Fruit fly (Drosophila melanogaster) whole organism, wandering third instar larva: ENCODE data around the gene da.

ENCODE experiments used
- Abd-B ChIP-seq: fragments of >200 bp; optimal IDR thresholded peaks from 2 replicates; lab custom pipeline; 2017; ENCODE audit warnings: missing biosample characterization, missing genetic modification characterization
- CG32264 ChIP-seq: fragments of 200-800 bp; sonication (Bioruptor generic); optimal IDR thresholded peaks from 2 replicates; lab custom pipeline; 2016; ENCODE audit warnings: missing biosample characterization, missing genetic modification characterization
- CG9705 ChIP-seq: fragments of 200-800 bp; sonication (Bioruptor generic); optimal IDR thresholded peaks from 2 replicates; lab custom pipeline; 2018; ENCODE audit warnings: missing biosample characterization, mild to moderate bottlenecking, missing genetic modification characterization
- CrebA ChIP-seq: fragments of 200-800 bp; sonication (Bioruptor generic); optimal IDR thresholded peaks from 2 replicates; lab custom pipeline; 2016; ENCODE audit warnings: missing biosample characterization, mild to moderate bottlenecking, missing genetic modification characterization, borderline replicate concordance
- Dfd ChIP-seq: fragments of >200 bp; optimal IDR thresholded peaks from 2 replicates; lab custom pipeline; 2017; ENCODE audit warnings: missing biosample characterization, missing genetic modification characterization
- GATAd ChIP-seq: sonication (Bioruptor generic); optimal IDR thresholded peaks from 2 replicates; lab custom pipeline; 2016; ENCODE audit warnings: missing biosample characterization, missing genetic modification characterization
- HLH106 ChIP-seq: fragments of 200-800 bp; optimal IDR thresholded peaks from 3 replicates; lab custom pipeline; 2019; ENCODE audit warnings: missing biosample characterization, mild to moderate bottlenecking, missing genetic modification characterization, moderate library complexity
- Hnf4 ChIP-seq: fragments of 200-800 bp; sonication (Bioruptor generic); optimal IDR thresholded peaks from 2 replicates; lab custom pipeline; 2016; ENCODE audit warnings: missing biosample characterization, mild to moderate bottlenecking, missing genetic modification characterization
- Hr78 ChIP-seq: fragments of >200 bp; optimal IDR thresholded peaks from 2 replicates; lab custom pipeline; 2017; ENCODE audit warnings: missing biosample characterization, missing genetic modification characterization
- Hr83 ChIP-seq: fragments of 200-300 bp; sonication (Bioruptor generic); optimal IDR thresholded peaks from 2 replicates; lab custom pipeline; 2016; ENCODE audit warnings: missing biosample characterization, mild to moderate bottlenecking, missing genetic modification characterization, moderate library complexity; ENCODE audit not compliant: poor library complexity, severe bottlenecking
- Rel ChIP-seq, 2 experiments: fragments of 200-800 bp; sonication (Bioruptor generic) in 1 of 2; optimal IDR thresholded peaks; 2 replicates in 1 of 2; 3 replicates in 1 of 2; lab custom pipeline; 2016 to 2019; ENCODE audit warnings: mild to moderate bottlenecking in 2 of 2, missing biosample characterization in 2 of 2, missing genetic modification characterization in 2 of 2, moderate library complexity in 1 of 2
- Sp1 ChIP-seq: fragments of 200-800 bp; sonication (Bioruptor generic); optimal IDR thresholded peaks from 3 replicates; lab custom pipeline; 2019; ENCODE audit warnings: missing biosample characterization, mild to moderate bottlenecking, missing genetic modification characterization, moderate library complexity
- Vsx2 ChIP-seq: fragments of 200-300, 225-300 bp; sonication (Bioruptor generic); optimal IDR thresholded peaks from 2 replicates; lab custom pipeline; 2018; ENCODE audit warnings: missing biosample characterization, missing genetic modification characterization; ENCODE audit not compliant: partially characterized antibody
- brk ChIP-seq: fragments of 200-800 bp; sonication (Bioruptor generic); optimal IDR thresholded peaks from 2 replicates; lab custom pipeline; 2016; ENCODE audit warnings: missing biosample characterization, mild to moderate bottlenecking, missing genetic modification characterization
- dl ChIP-seq, 2 experiments: fragments of 175-275, 200-275 bp in 1 of 2; fragments of 200-275 bp in 1 of 2; sonication (Bioruptor generic); optimal IDR thresholded peaks; lab custom pipeline; 2018; ENCODE audit warnings: mild to moderate bottlenecking in 2 of 2, missing biosample characterization in 2 of 2, missing genetic modification characterization in 2 of 2, moderate library complexity in 2 of 2; ENCODE audit not compliant: partially characterized antibody in 2 of 2, insufficient read depth in 1 of 2
- dmrt93B ChIP-seq: fragments of 200-800 bp; sonication (Bioruptor generic); optimal IDR thresholded peaks from 2 replicates; lab custom pipeline; 2018; ENCODE audit warnings: missing biosample characterization, mild to moderate bottlenecking, missing genetic modification characterization
- dsf ChIP-seq: sonication (Bioruptor generic); optimal IDR thresholded peaks from 2 replicates; lab custom pipeline; 2016; ENCODE audit warnings: missing biosample characterization, missing genetic modification characterization, borderline replicate concordance
- ey ChIP-seq: fragments of 200-800 bp; sonication (Bioruptor generic); optimal IDR thresholded peaks from 2 replicates; lab custom pipeline; 2016; ENCODE audit warnings: missing biosample characterization, missing genetic modification characterization
- foxo ChIP-seq, 2 experiments: fragments of 200-800 bp; sonication (Bioruptor generic); optimal IDR thresholded peaks; 2 replicates in 1 of 2; 3 replicates in 1 of 2; lab custom pipeline; 2016 to 2017; ENCODE audit warnings: missing biosample characterization in 2 of 2, missing genetic modification characterization in 2 of 2
- fru ChIP-seq: fragments of 200-800 bp; sonication (Bioruptor generic); optimal IDR thresholded peaks from 3 replicates; lab custom pipeline; 2016; ENCODE audit warnings: missing biosample characterization, mild to moderate bottlenecking, missing genetic modification characterization
- h ChIP-seq: fragments of 200-800 bp; sonication (Bioruptor generic); optimal IDR thresholded peaks from 3 replicates; lab custom pipeline; 2016; ENCODE audit warnings: missing biosample characterization, mild to moderate bottlenecking, missing genetic modification characterization
- lola ChIP-seq: fragments of >200 bp; optimal IDR thresholded peaks from 2 replicates; lab custom pipeline; 2017; ENCODE audit warnings: missing biosample characterization, missing genetic modification characterization
- pan ChIP-seq: fragments of >200 bp; optimal IDR thresholded peaks from 2 replicates; lab custom pipeline; 2017
- psq ChIP-seq: fragments of 200-800 bp; sonication (Bioruptor generic); optimal IDR thresholded peaks from 3 replicates; lab custom pipeline; 2017; ENCODE audit warnings: missing biosample characterization, mild to moderate bottlenecking, missing genetic modification characterization, moderate library complexity
- rgr ChIP-seq: fragments of 200-800 bp; sonication (Bioruptor generic); optimal IDR thresholded peaks from 3 replicates; lab custom pipeline; 2016; ENCODE audit warnings: missing biosample characterization, mild to moderate bottlenecking, missing genetic modification characterization
- sage ChIP-seq: fragments of 200-800 bp; sonication (Bioruptor generic); optimal IDR thresholded peaks from 2 replicates; lab custom pipeline; 2016; ENCODE audit warnings: missing biosample characterization, mild to moderate bottlenecking, missing genetic modification characterization
- tai ChIP-seq: sonication (Bioruptor generic); optimal IDR thresholded peaks from 2 replicates; lab custom pipeline; 2016; ENCODE audit warnings: missing biosample characterization, missing genetic modification characterization
- woc ChIP-seq: sonication (Bioruptor generic); optimal IDR thresholded peaks from 2 replicates; lab custom pipeline; 2016; ENCODE audit warnings: missing biosample characterization, mild to moderate bottlenecking, missing genetic modification characterization

Gene da

DNA sequence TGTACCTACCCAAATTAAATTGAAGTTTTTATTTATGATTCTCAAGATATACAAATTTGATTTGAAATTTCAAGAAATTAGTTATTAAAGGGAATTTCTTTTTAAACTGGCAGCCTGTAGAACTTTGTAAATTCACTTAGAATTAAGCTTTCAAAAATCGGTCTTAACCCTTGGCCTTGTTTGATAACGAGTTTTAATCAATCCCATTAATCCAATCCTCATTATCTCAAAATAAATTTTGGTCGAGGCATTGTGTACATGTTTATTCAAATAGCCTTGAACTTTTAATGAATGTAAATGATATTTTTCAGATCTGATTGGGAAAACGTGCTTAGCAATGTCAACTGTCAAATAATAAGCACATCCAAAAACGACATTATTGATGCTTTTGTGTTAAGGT, 48.1 kb upstream of the da start:
- TF ChIP-seq CG32264 (GFP tag; lab: Kevin White, UChicago) = no peak
- TF ChIP-seq brk (GFP tag; lab: Kevin White, UChicago) = no peak

DNA sequence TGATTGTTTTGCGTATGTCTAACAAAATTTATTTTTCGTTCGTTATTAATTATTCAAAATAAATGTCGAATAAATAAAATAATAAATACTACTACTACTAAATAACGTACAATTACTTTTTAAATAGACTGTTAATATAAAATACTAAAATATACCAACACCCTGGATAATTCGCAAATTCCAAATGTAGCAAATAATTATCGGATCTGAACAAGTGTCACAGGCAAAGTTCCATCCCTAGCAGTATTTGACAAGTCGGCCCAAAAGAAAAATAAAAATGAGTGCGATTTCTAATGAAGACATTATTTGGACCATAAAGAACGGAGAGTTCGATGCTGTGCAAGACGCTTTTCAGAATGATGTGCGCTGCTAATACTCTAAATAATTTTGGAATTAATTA, 46.5 kb upstream of the da start, which contains the start of gene CG31715:
Gene CG31715, plus strand, starts transcription at position 212 of the 400 bp plus-strand sequence.
- TF ChIP-seq CG9705 (GFP tag; lab: Kevin White, UChicago) (no peak), woc (GFP tag; lab: Kevin White, UChicago) (peak; percentile 35), brk (GFP tag; lab: Kevin White, UChicago) (peak; percentile 60), dsf (GFP tag; lab: Kevin White, UChicago) (peak; percentile 9), lola (GFP tag; lab: Kevin White, UChicago) (no peak), Hnf4 (GFP tag; lab: Kevin White, UChicago) (peak; percentile 21), Sp1 (no peak), ey (GFP tag; lab: Kevin White, UChicago) (peak; percentile 9), CG32264 (GFP tag; lab: Kevin White, UChicago) (no peak), GATAd (no peak), Hr78 (GFP tag; lab: Kevin White, UChicago) (no peak), h (GFP tag; lab: Kevin White, UChicago) (peak; percentile 20), HLH106 (tag; lab: Kevin White, UChicago) (peak; percentile 6), Hr83 (peak; percentile 32), rgr (GFP tag; lab: Kevin White, UChicago) (peak; percentile 64), foxo (GFP tag; optimal IDR thresholded peaks at IDR 0.05; lab: Kevin White, UChicago) (peak in 1 of 2 experiments; percentile 48), psq (peak; percentile 13)

DNA sequence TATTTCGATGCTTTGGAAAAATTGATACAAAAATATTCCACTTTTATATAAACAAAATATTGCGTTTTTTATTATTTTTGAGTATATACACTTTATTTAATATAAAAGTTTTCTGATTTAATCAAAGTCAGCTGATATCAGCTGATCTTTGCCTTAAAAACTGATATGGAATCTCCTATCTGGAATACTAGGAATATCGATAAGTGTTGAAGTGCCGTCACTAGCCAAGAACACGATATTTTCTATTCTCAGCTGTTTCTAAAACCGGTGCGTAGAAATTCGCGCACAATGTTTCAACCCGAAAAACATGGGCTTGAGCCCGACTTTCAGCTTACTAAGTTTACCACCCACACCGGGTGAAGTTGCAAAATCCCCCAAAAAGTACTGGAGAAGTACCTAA, 45.4 kb upstream of the da start, which contains the start of gene Sps2:
Gene Sps2, plus strand, starts transcription at position 124 of the 400 bp plus-strand sequence.
- TF ChIP-seq fru (GFP tag; lab: Kevin White, UChicago) = peak; percentile 10
- no peak for TF ChIP-seq dsf (GFP tag; lab: Kevin White, UChicago)
- peak; percentile 18 for TF ChIP-seq brk (GFP tag; lab: Kevin White, UChicago)
- no peak for TF ChIP-seq sage (GFP tag; lab: Kevin White, UChicago)
- TF ChIP-seq h (GFP tag; lab: Kevin White, UChicago) = peak; percentile 24
- no peak for TF ChIP-seq woc (GFP tag; lab: Kevin White, UChicago)
- TF ChIP-seq Hnf4 (GFP tag; lab: Kevin White, UChicago) = peak; percentile 10

DNA sequence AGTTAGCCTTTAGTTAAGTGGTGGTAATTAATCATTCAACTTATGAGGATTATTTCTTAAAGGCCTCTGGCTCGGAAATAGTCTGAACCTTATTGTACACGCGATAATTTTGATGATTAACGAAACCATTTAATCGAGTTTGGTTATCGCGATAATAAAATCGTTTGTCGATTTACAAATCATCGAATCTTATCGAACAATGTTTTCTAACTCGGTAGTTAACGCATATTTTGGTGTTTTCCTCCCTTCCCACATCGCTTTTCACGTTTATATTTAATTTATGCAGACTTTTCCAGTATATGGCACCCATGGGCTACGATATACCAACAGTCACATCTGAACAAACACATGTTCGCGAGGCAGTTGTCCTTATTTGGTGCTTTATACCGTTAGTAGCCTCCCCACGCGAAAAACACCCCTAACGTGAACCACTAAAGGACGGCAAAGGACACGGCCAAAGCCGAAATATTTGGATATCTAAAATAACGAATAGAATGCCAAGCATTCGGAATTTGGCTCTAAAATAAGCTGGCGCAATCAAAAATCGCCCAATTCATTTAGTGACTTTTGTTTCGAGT, 43.8 kb upstream of the da start, which contains the start of gene Frmd5:
Gene Frmd5, plus strand, starts transcription at position 414 of the 578 bp plus-strand sequence.
- no peak for TF ChIP-seq dsf (GFP tag; lab: Kevin White, UChicago)
- TF ChIP-seq psq = no peak
- no peak for TF ChIP-seq Vsx2 (GFP tag; lab: Kevin White, UChicago)
- no peak for TF ChIP-seq Rel (GFP tag; optimal IDR thresholded peaks at IDR 0.05; lab: Kevin White, UChicago)
- TF ChIP-seq Rel (tag; optimal IDR thresholded peaks at IDR 0.05; lab: Kevin White, UChicago) = no peak
- TF ChIP-seq GATAd = no peak
- no peak for TF ChIP-seq Dfd (GFP tag; lab: Kevin White, UChicago)
- no peak for TF ChIP-seq fru (GFP tag; lab: Kevin White, UChicago)
- no peak for TF ChIP-seq CrebA
- TF ChIP-seq, all 38 proteins: peak for 0

DNA sequence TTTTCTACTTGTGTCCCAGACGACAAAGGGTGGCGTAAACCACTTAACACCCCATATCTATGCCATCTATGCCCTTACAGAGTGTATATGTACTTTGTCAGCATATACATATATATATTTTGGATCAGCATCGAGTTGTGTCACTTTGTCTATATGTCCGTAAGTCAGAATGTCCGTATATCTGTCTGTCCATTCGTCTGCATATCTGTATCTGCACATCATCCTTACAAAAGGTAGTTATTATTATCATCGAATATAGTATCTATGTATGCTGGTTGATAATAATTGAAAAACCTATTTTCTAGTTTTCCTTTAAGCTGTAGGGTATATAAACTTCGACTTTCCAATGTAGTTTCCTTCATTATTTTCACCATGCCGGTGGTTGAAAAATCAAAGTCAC, 36.8 kb upstream of the da start:
- TF ChIP-seq pan (lab: Kevin White, UChicago) = no peak
- no peak for TF ChIP-seq Abd-B (GFP tag; lab: Kevin White, UChicago)
- no peak for TF ChIP-seq Rel (GFP tag; optimal IDR thresholded peaks at IDR 0.05; lab: Kevin White, UChicago)
- no peak for TF ChIP-seq Rel (tag; optimal IDR thresholded peaks at IDR 0.05; lab: Kevin White, UChicago)
- TF ChIP-seq Hnf4 (GFP tag; lab: Kevin White, UChicago) = no peak
- TF ChIP-seq dl (GFP tag; optimal IDR thresholded peaks at IDR 0.05; lab: Kevin White, UChicago; ENCODE audit: insufficient read depth in 1 of 2, partially characterized antibody in 2 of 2) = no peak
- no peak for TF ChIP-seq lola (GFP tag; lab: Kevin White, UChicago)
- no peak for TF ChIP-seq h (GFP tag; lab: Kevin White, UChicago)
- no peak for TF ChIP-seq Dfd (GFP tag; lab: Kevin White, UChicago)
- no peak for TF ChIP-seq tai (GFP tag; lab: Kevin White, UChicago)
- no peak for TF ChIP-seq dmrt93B (GFP tag; lab: Kevin White, UChicago)
- TF ChIP-seq Hr78 (GFP tag; lab: Kevin White, UChicago) = no peak
- TF ChIP-seq psq = no peak
- TF ChIP-seq GATAd = no peak
- TF ChIP-seq ey (GFP tag; lab: Kevin White, UChicago) = no peak
